Fruit fly (Drosophila melanogaster) S2 (cell line): ENCODE results near the gene CG11596.

Source experiments
- CG8478 ChIP-seq: fragments of >200 bp; optimal IDR thresholded peaks from 2 replicates; lab custom pipeline; 2018
- CTCF ChIP-seq, 2 experiments: fragments of >200 bp; optimal IDR thresholded peaks; 2 replicates each; lab custom pipeline; 2018

- TF ChIP-seq CG8478 (lab: Kevin White, UChicago) = no peak
- TF ChIP-seq CTCF (optimal IDR thresholded peaks at IDR 0.05; lab: Kevin White, UChicago) = no peak
These were observed 36.2 kb downstream of the CG11596 start for dm6 chrX:1963591-1964216.
